Fruit fly (Drosophila melanogaster) whole organism, wandering third instar larva: ENCODE measurements around the gene CG1537.

ENCODE experiments used
- Abd-B ChIP-seq: fragments of >200 bp; optimal IDR thresholded peaks from 2 replicates; lab custom pipeline; 2017; ENCODE audit warnings: missing biosample characterization, missing genetic modification characterization
- CG32264 ChIP-seq: fragments of 200-800 bp; sonication (Bioruptor generic); optimal IDR thresholded peaks from 2 replicates; lab custom pipeline; 2016; ENCODE audit warnings: missing biosample characterization, missing genetic modification characterization
- CG9705 ChIP-seq: fragments of 200-800 bp; sonication (Bioruptor generic); optimal IDR thresholded peaks from 2 replicates; lab custom pipeline; 2018; ENCODE audit warnings: missing biosample characterization, mild to moderate bottlenecking, missing genetic modification characterization
- CrebA ChIP-seq: fragments of 200-800 bp; sonication (Bioruptor generic); optimal IDR thresholded peaks from 2 replicates; lab custom pipeline; 2016; ENCODE audit warnings: missing biosample characterization, mild to moderate bottlenecking, missing genetic modification characterization, borderline replicate concordance
- Dfd ChIP-seq: fragments of >200 bp; optimal IDR thresholded peaks from 2 replicates; lab custom pipeline; 2017; ENCODE audit warnings: missing biosample characterization, missing genetic modification characterization
- GATAd ChIP-seq: sonication (Bioruptor generic); optimal IDR thresholded peaks from 2 replicates; lab custom pipeline; 2016; ENCODE audit warnings: missing biosample characterization, missing genetic modification characterization
- HLH106 ChIP-seq: fragments of 200-800 bp; optimal IDR thresholded peaks from 3 replicates; lab custom pipeline; 2019; ENCODE audit warnings: missing biosample characterization, mild to moderate bottlenecking, missing genetic modification characterization, moderate library complexity
- Hnf4 ChIP-seq: fragments of 200-800 bp; sonication (Bioruptor generic); optimal IDR thresholded peaks from 2 replicates; lab custom pipeline; 2016; ENCODE audit warnings: missing biosample characterization, mild to moderate bottlenecking, missing genetic modification characterization
- Hr78 ChIP-seq: fragments of >200 bp; optimal IDR thresholded peaks from 2 replicates; lab custom pipeline; 2017; ENCODE audit warnings: missing biosample characterization, missing genetic modification characterization
- Hr83 ChIP-seq: fragments of 200-300 bp; sonication (Bioruptor generic); optimal IDR thresholded peaks from 2 replicates; lab custom pipeline; 2016; ENCODE audit warnings: missing biosample characterization, mild to moderate bottlenecking, missing genetic modification characterization, moderate library complexity; ENCODE audit not compliant: poor library complexity, severe bottlenecking
- Mio ChIP-seq: sonication (Bioruptor generic); optimal IDR thresholded peaks from 2 replicates; lab custom pipeline; 2016; ENCODE audit warnings: missing biosample characterization, missing genetic modification characterization
- Myc ChIP-seq: fragments of >200 bp; optimal IDR thresholded peaks from 2 replicates; lab custom pipeline; 2017
- N ChIP-seq: fragments of >200 bp; optimal IDR thresholded peaks from 2 replicates; lab custom pipeline; 2018; ENCODE audit warnings: missing biosample characterization, missing external identifiers, missing genetic modification characterization
- OdsH ChIP-seq: fragments of 200-800 bp; sonication (Bioruptor generic); optimal IDR thresholded peaks from 2 replicates; lab custom pipeline; 2016; ENCODE audit warnings: missing biosample characterization, mild to moderate bottlenecking, missing genetic modification characterization
- Sp1 ChIP-seq: fragments of 200-800 bp; sonication (Bioruptor generic); optimal IDR thresholded peaks from 3 replicates; lab custom pipeline; 2019; ENCODE audit warnings: missing biosample characterization, mild to moderate bottlenecking, missing genetic modification characterization, moderate library complexity
- br ChIP-seq: fragments of 200-800 bp; sonication (Bioruptor generic); optimal IDR thresholded peaks from 2 replicates; lab custom pipeline; 2016; ENCODE audit warnings: missing biosample characterization, missing genetic modification characterization
- brk ChIP-seq: fragments of 200-800 bp; sonication (Bioruptor generic); optimal IDR thresholded peaks from 2 replicates; lab custom pipeline; 2016; ENCODE audit warnings: missing biosample characterization, mild to moderate bottlenecking, missing genetic modification characterization
- dl ChIP-seq, 2 experiments: fragments of 175-275, 200-275 bp in 1 of 2; fragments of 200-275 bp in 1 of 2; sonication (Bioruptor generic); optimal IDR thresholded peaks; lab custom pipeline; 2018; ENCODE audit warnings: mild to moderate bottlenecking in 2 of 2, missing biosample characterization in 2 of 2, missing genetic modification characterization in 2 of 2, moderate library complexity in 2 of 2; ENCODE audit not compliant: partially characterized antibody in 2 of 2, insufficient read depth in 1 of 2
- dmrt93B ChIP-seq: fragments of 200-800 bp; sonication (Bioruptor generic); optimal IDR thresholded peaks from 2 replicates; lab custom pipeline; 2018; ENCODE audit warnings: missing biosample characterization, mild to moderate bottlenecking, missing genetic modification characterization
- ey ChIP-seq: fragments of 200-800 bp; sonication (Bioruptor generic); optimal IDR thresholded peaks from 2 replicates; lab custom pipeline; 2016; ENCODE audit warnings: missing biosample characterization, missing genetic modification characterization
- foxo ChIP-seq, 2 experiments: fragments of 200-800 bp; sonication (Bioruptor generic); optimal IDR thresholded peaks; 2 replicates in 1 of 2; 3 replicates in 1 of 2; lab custom pipeline; 2016 to 2017; ENCODE audit warnings: missing biosample characterization in 2 of 2, missing genetic modification characterization in 2 of 2
- fru ChIP-seq: fragments of 200-800 bp; sonication (Bioruptor generic); optimal IDR thresholded peaks from 3 replicates; lab custom pipeline; 2016; ENCODE audit warnings: missing biosample characterization, mild to moderate bottlenecking, missing genetic modification characterization
- h ChIP-seq: fragments of 200-800 bp; sonication (Bioruptor generic); optimal IDR thresholded peaks from 3 replicates; lab custom pipeline; 2016; ENCODE audit warnings: missing biosample characterization, mild to moderate bottlenecking, missing genetic modification characterization
- jim ChIP-seq: fragments of 175-275, 200-325 bp; sonication (Bioruptor generic); optimal IDR thresholded peaks from 2 replicates; lab custom pipeline; 2016; ENCODE audit warnings: missing biosample characterization, mild to moderate bottlenecking, missing genetic modification characterization
- lola ChIP-seq: fragments of >200 bp; optimal IDR thresholded peaks from 2 replicates; lab custom pipeline; 2017; ENCODE audit warnings: missing biosample characterization, missing genetic modification characterization
- rgr ChIP-seq: fragments of 200-800 bp; sonication (Bioruptor generic); optimal IDR thresholded peaks from 3 replicates; lab custom pipeline; 2016; ENCODE audit warnings: missing biosample characterization, mild to moderate bottlenecking, missing genetic modification characterization
- sage ChIP-seq: fragments of 200-800 bp; sonication (Bioruptor generic); optimal IDR thresholded peaks from 2 replicates; lab custom pipeline; 2016; ENCODE audit warnings: missing biosample characterization, mild to moderate bottlenecking, missing genetic modification characterization
- sv ChIP-seq: fragments of 200-800 bp; sonication (Bioruptor generic); optimal IDR thresholded peaks from 3 replicates; lab custom pipeline; 2016; ENCODE audit warnings: missing biosample characterization, missing genetic modification characterization
- tai ChIP-seq: sonication (Bioruptor generic); optimal IDR thresholded peaks from 2 replicates; lab custom pipeline; 2016; ENCODE audit warnings: missing biosample characterization, missing genetic modification characterization
- woc ChIP-seq: sonication (Bioruptor generic); optimal IDR thresholded peaks from 2 replicates; lab custom pipeline; 2016; ENCODE audit warnings: missing biosample characterization, mild to moderate bottlenecking, missing genetic modification characterization

The CG1537 gene

dm6 chrX:11066252-11066651 is 3.3 kb upstream of the CG1537 start, which contains the start of gene CG15203:
Gene CG15203 (plus strand): TSS chrX:11066552.
- TF ChIP-seq CG32264 (GFP tag; lab: Kevin White, UChicago): no peak
- no peak for TF ChIP-seq sage (GFP tag; lab: Kevin White, UChicago)
- TF ChIP-seq foxo (GFP tag; optimal IDR thresholded peaks at IDR 0.05; lab: Kevin White, UChicago): no peak
- TF ChIP-seq ey (GFP tag; lab: Kevin White, UChicago): no peak
- TF ChIP-seq Abd-B: no peak
- no peak for TF ChIP-seq GATAd (GFP tag; lab: Kevin White, UChicago)
- TF ChIP-seq Mio (GFP tag; lab: Kevin White, UChicago): no peak
- TF ChIP-seq h (GFP tag; lab: Kevin White, UChicago): no peak
- TF ChIP-seq brk (GFP tag; lab: Kevin White, UChicago): no peak
- TF ChIP-seq lola (GFP tag; lab: Kevin White, UChicago): no peak
- no peak for TF ChIP-seq dmrt93B (GFP tag; lab: Kevin White, UChicago)
- no peak for TF ChIP-seq dl (GFP tag; optimal IDR thresholded peaks at IDR 0.05; lab: Kevin White, UChicago; ENCODE audit: insufficient read depth in 1 of 2, partially characterized antibody in 2 of 2)
- no peak for TF ChIP-seq rgr (GFP tag; lab: Kevin White, UChicago)
- TF ChIP-seq sv (GFP tag; lab: Kevin White, UChicago): no peak
- no peak for TF ChIP-seq Myc
- no peak for TF ChIP-seq tai (GFP tag; lab: Kevin White, UChicago)

dm6 chrX:11059519-11059918 is 3.5 kb downstream of the CG1537 start, which contains the start of gene CG1545:
Gene CG1545 (minus strand): TSS chrX:11059619.
- TF ChIP-seq dmrt93B (GFP tag; lab: Kevin White, UChicago): no peak
- TF ChIP-seq woc (GFP tag; lab: Kevin White, UChicago): no peak
- no peak for TF ChIP-seq N (GFP tag; lab: Kevin White, UChicago)
- no peak for TF ChIP-seq CG9705 (GFP tag; lab: Kevin White, UChicago)
- TF ChIP-seq fru: no peak
- TF ChIP-seq Sp1: no peak
- TF ChIP-seq sv (GFP tag; lab: Kevin White, UChicago): no peak
- no peak for TF ChIP-seq brk (GFP tag; lab: Kevin White, UChicago)

dm6 chrX:11053456-11053855 is 9.5 kb downstream of the CG1537 start, which contains the start of gene CG1552:
Gene CG1552 (minus strand): TSS chrX:11053556.
- TF ChIP-seq Hnf4 (no peak), h (GFP tag; lab: Kevin White, UChicago) (no peak), Myc (no peak), jim (GFP tag; lab: Kevin White, UChicago) (no peak)

dm6 chrX:11044456-11044855 is 18.5 kb downstream of the CG1537 start, which contains the start of gene SmydA-4:
Gene SmydA-4 (plus strand): TSS chrX:11044756.
- no peak for TF ChIP-seq sv (GFP tag; lab: Kevin White, UChicago)
- no peak for TF ChIP-seq jim (GFP tag; lab: Kevin White, UChicago)
- TF ChIP-seq N (GFP tag; lab: Kevin White, UChicago): no peak
- no peak for TF ChIP-seq HLH106
- no peak for TF ChIP-seq brk (GFP tag; lab: Kevin White, UChicago)
- TF ChIP-seq Hnf4: no peak
- no peak for TF ChIP-seq rgr (GFP tag; lab: Kevin White, UChicago)
- TF ChIP-seq dmrt93B (GFP tag; lab: Kevin White, UChicago): no peak
- no peak for TF ChIP-seq h (GFP tag; lab: Kevin White, UChicago)
- TF ChIP-seq ey (GFP tag; lab: Kevin White, UChicago): no peak
- TF ChIP-seq Hr83 (GFP tag; lab: Kevin White, UChicago): no peak
- TF ChIP-seq tai (GFP tag; lab: Kevin White, UChicago): no peak
- no peak for TF ChIP-seq CG32264 (GFP tag; lab: Kevin White, UChicago)
- TF ChIP-seq br: no peak
- TF ChIP-seq Hr78 (GFP tag; lab: Kevin White, UChicago): no peak

- TF ChIP-seq sv (GFP tag; lab: Kevin White, UChicago) (no peak), CrebA (GFP tag; lab: Kevin White, UChicago) (no peak), sage (GFP tag; lab: Kevin White, UChicago) (no peak), foxo (GFP tag; optimal IDR thresholded peaks at IDR 0.05; lab: Kevin White, UChicago) (no peak), Hr78 (GFP tag; lab: Kevin White, UChicago) (no peak), OdsH (no peak), dl (GFP tag; optimal IDR thresholded peaks at IDR 0.05; lab: Kevin White, UChicago; ENCODE audit: insufficient read depth in 1 of 2, partially characterized antibody in 2 of 2) (no peak), jim (GFP tag; lab: Kevin White, UChicago) (no peak), CG9705 (GFP tag; lab: Kevin White, UChicago) (no peak), GATAd (GFP tag; lab: Kevin White, UChicago) (no peak), Hr83 (GFP tag; lab: Kevin White, UChicago) (no peak), Myc (no peak), Dfd (GFP tag; lab: Kevin White, UChicago) (no peak), rgr (GFP tag; lab: Kevin White, UChicago) (no peak)
Measured at dm6 chrX:11039788-11040187, 23.2 kb downstream of the CG1537 start, which contains the start of gene vex. Gene vex (minus strand): TSS chrX:11039901.
